Worm (Caenorhabditis elegans) whole organism, young adult: ENCODE data around the gene F35B3.3.

Experiments
- F52B5.7 ChIP-seq: sonication (generic microtip); optimal IDR thresholded peaks from 2 replicates; lab custom pipeline; 2016; ENCODE audit warnings: mild to moderate bottlenecking, missing genetic modification characterization, missing compliant biosample characterization
- ama-1 ChIP-seq, 3 experiments: fragments of 150-350 bp in 1 of 3; sonication (generic microtip) in 2 of 3; optimal IDR thresholded peaks; 2 replicates each; lab custom pipeline; 2014 to 2018; ENCODE audit warnings: missing biosample characterization in 2 of 3, missing genetic modification characterization in 2 of 3, missing genetic modification reagents in 2 of 3
- athp-1 ChIP-seq: sonication (generic microtip); optimal IDR thresholded peaks from 2 replicates; lab custom pipeline; 2017; ENCODE audit warnings: mild to moderate bottlenecking, missing genetic modification characterization, missing compliant biosample characterization
- ceh-27 ChIP-seq: fragments of 200-800 bp; sonication (Bioruptor generic); optimal IDR thresholded peaks from 2 replicates; lab custom pipeline; 2018; ENCODE audit warnings: mild to moderate bottlenecking, missing genetic modification characterization, moderate library complexity, missing compliant biosample characterization
- efl-1 ChIP-seq: fragments of 150-350 bp; optimal IDR thresholded peaks from 2 replicates; lab custom pipeline; 2014; ENCODE audit warnings: missing biosample characterization, missing genetic modification reagents, missing genetic modification characterization
- lir-1 ChIP-seq: fragments of 200-800 bp; sonication (Bioruptor generic); conservative IDR thresholded peaks from 2 replicates; pipeline ENCODE4 v1.3.6; 2022; ENCODE audit warnings: missing genetic modification reagents, missing genetic modification characterization, missing compliant biosample characterization
- mes-4 ChIP-seq: sonication (generic microtip); optimal IDR thresholded peaks from 2 replicates; lab custom pipeline; 2016; ENCODE audit warnings: missing genotype, missing genetic modification characterization, missing compliant biosample characterization
- pha-4 ChIP-seq: fragments of 150-350 bp; sonication (generic microtip); optimal IDR thresholded peaks from 2 replicates; lab custom pipeline; 2014; ENCODE audit warnings: missing biosample characterization, missing genetic modification reagents, missing genetic modification characterization
- zim-3 ChIP-seq: sonication (generic microtip); optimal IDR thresholded peaks from 2 replicates; lab custom pipeline; 2017; ENCODE audit warnings: mild to moderate bottlenecking, missing genetic modification characterization, moderate library complexity, missing compliant biosample characterization
- ztf-25 ChIP-seq: fragments of 200-800 bp; sonication (Bioruptor generic); IDR thresholded peaks from 2 replicates; pipeline ENCODE4 v1.3.6; 2022; ENCODE audit warnings: missing genetic modification reagents, missing genetic modification characterization, missing compliant biosample characterization

- TF ChIP-seq ceh-27 (GFP tag; lab: Kevin White, UChicago) (no peak), pha-4 (tag; lab: Kevin White, UChicago) (no peak), zim-3 (tag; lab: Kevin White, UChicago) (no peak), F52B5.7 (no peak), ama-1 (optimal IDR thresholded peaks at IDR 0.05; lab: Kevin White, UChicago) (no peak), ama-1 (GFP tag; optimal IDR thresholded peaks at IDR 0.05; lab: Kevin White, UChicago) (no peak), ztf-25 (GFP tag; lab: Robert Waterston, UW) (no peak), athp-1 (tag; lab: Kevin White, UChicago) (no peak), mes-4 (tag; lab: Kevin White, UChicago) (no peak), lir-1 (no peak), efl-1 (no peak)
Measured at ce11 chrX:17020858-17021257, 7.6 kb downstream of the F35B3.3 start, which contains the start of gene F35B3.4.
